Worm (Caenorhabditis elegans) whole organism, late embryonic: ENCODE data around the gene F54D12.10.

Source experiments
- ceh-45 ChIP-seq: fragments of 200-800 bp; sonication (Bioruptor generic); IDR thresholded peaks from 2 replicates; pipeline ENCODE4 v1.3.6; 2022; ENCODE audit warnings: missing genetic modification reagents, missing genetic modification characterization, missing compliant biosample characterization
- ceh-9 ChIP-seq: sonication (generic microtip); optimal IDR thresholded peaks from 2 replicates; lab custom pipeline; 2016; ENCODE audit warnings: mild to moderate bottlenecking, missing genetic modification characterization, inconsistent platforms, missing compliant biosample characterization
- elt-4 ChIP-seq: sonication (generic microtip); optimal IDR thresholded peaks from 2 replicates; lab custom pipeline; 2016; ENCODE audit warnings: missing genetic modification characterization, missing compliant biosample characterization
- fkh-10 ChIP-seq: fragments of 150-350 bp; optimal IDR thresholded peaks from 2 replicates; lab custom pipeline; 2014; ENCODE audit warnings: missing biosample characterization, missing genetic modification reagents, missing genetic modification characterization
- hlh-30 ChIP-seq: sonication (generic microtip); optimal IDR thresholded peaks from 2 replicates; lab custom pipeline; 2017; ENCODE audit warnings: antibody characterized with exemption, missing genetic modification characterization, missing compliant biosample characterization; ENCODE audit not compliant: insufficient read depth
- pha-4 ChIP-seq: fragments of 150-350 bp; optimal IDR thresholded peaks from 2 replicates; lab custom pipeline; 2018; ENCODE audit warnings: missing biosample characterization, missing genetic modification reagents, missing genetic modification characterization
- pros-1 ChIP-seq: fragments of 150-350 bp; optimal IDR thresholded peaks from 2 replicates; lab custom pipeline; 2014; ENCODE audit warnings: missing biosample characterization, missing genetic modification reagents, missing genetic modification characterization
- sox-2 ChIP-seq: fragments of 200-800 bp; sonication (Bioruptor generic); IDR thresholded peaks from 2 replicates; pipeline ENCODE4 v1.3.6; 2022; ENCODE audit warnings: missing genetic modification reagents, missing genetic modification characterization, missing compliant biosample characterization
- syd-9 ChIP-seq: sonication (generic microtip); optimal IDR thresholded peaks from 2 replicates; lab custom pipeline; 2016; ENCODE audit warnings: mild to moderate bottlenecking, missing genetic modification characterization, moderate library complexity, missing compliant biosample characterization
- unc-3 ChIP-seq, 2 experiments: fragments of 200-800 bp in 1 of 2; sonication (Bioruptor generic) in 1 of 2; sonication (generic microtip) in 1 of 2; conservative IDR thresholded peaks in 1 of 2; optimal IDR thresholded peaks in 1 of 2; 2 replicates each; pipeline versions ENCODE4 v1.3.6 to Lab custom; 2016 to 2022; ENCODE audit warnings: missing compliant biosample characterization in 2 of 2, missing genetic modification characterization in 2 of 2, missing genetic modification reagents in 1 of 2

- TF ChIP-seq fkh-10 (no peak), hlh-30 (tag; lab: Kevin White, UChicago) (no peak), ceh-9 (no peak), pros-1 (tag; lab: Kevin White, UChicago) (no peak), sox-2 (GFP tag; lab: Robert Waterston, UW) (no peak), ceh-45 (GFP tag; lab: Robert Waterston, UW) (no peak), elt-4 (tag; lab: Kevin White, UChicago) (no peak), unc-3 (GFP tag; conservative IDR thresholded peaks at IDR 0.05; lab: Robert Waterston, UW) (no peak), unc-3 (tag; optimal IDR thresholded peaks at IDR 0.05; lab: Kevin White, UChicago) (no peak), pha-4 (tag; lab: Kevin White, UChicago) (no peak), syd-9 (tag; lab: Kevin White, UChicago) (no peak)
These were observed 22.7 kb downstream of the F54D12.10 start, which contains the start of gene C13A10.1 for ce11 chrII:1355480-1355879.
